Fruit fly (Drosophila melanogaster): ENCODE data around the gene Rpn9.

DNA sequence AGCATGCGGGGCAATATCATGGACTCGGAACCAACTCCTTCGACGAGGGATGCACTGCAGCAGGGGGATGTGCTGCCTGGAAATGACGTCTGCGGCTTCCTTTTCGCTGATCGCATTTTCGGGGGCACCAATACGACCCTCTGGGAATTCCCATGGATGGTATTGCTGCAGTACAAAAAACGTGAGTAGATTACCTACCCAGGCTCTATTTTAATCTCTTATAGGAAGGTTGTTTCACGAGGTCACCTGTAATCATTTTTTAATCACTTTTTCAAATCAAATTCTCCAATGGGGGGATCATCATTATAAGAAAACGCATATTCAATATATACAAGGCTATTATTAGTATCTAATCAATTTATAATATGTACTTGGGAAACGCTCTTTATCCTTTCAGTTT is 46.3 kb downstream of the Rpn9 start:
- TF ChIP-seq Pif1A (GFP tag; optimal IDR thresholded peaks at IDR 0.05) (no peak), D1 (tag; optimal IDR thresholded peaks at IDR 0.05) (no peak), CG14655 (GFP tag; optimal IDR thresholded peaks at IDR 0.05) (no peak), CG9948 (tag; optimal IDR thresholded peaks at IDR 0.05) (no peak), rn (GFP tag; IDR thresholded peaks at IDR 0.05) (no peak), CG17806 (tag; optimal IDR thresholded peaks at IDR 0.05) (no peak), CG32121 (GFP tag; IDR thresholded peaks at IDR 0.05) (no peak), CG8301 (tag; optimal IDR thresholded peaks at IDR 0.05) (no peak), EcR (GFP tag; optimal IDR thresholded peaks at IDR 0.05) (no peak), CG10348 (GFP tag; IDR thresholded peaks at IDR 0.05) (no peak), fd96Ca (GFP tag; IDR thresholded peaks at IDR 0.05) (no peak), gl (tag; optimal IDR thresholded peaks at IDR 0.05) (no peak)
